Worm (Caenorhabditis elegans): ENCODE data around the gene nep-22.

DNA sequence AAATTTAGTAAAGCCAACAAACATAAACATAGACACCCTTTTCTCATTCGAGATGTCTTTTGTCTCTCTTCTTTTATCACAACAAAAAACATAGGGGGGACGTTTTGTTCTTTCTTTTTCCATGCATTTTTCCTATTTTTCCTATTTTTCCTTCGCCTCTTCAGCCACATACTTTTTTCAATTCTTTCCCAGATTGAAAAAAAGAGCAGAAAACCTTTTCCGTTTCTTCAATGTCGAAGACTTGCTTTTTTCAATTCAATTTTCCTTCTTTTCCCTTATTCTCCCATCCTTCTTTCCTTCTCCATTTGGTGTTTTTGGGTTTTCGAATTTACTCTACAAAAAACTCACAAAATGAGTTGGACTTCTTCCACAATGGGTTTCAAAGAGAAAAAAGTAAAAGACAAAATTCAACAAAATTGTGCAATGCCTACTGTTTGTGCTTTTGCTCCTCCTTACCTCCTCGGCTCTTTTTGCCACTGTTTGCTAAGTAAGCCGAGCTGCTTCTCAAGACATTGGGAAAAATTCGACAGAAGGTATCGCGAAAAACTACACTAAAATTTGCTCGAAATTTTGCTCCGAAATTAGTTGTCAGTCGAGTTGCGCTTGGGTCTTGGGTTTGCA lies 37.7 kb upstream of the nep-22 start:
- TF ChIP-seq him-1 (tag; optimal IDR thresholded peaks at IDR 0.05): no peak
- no peak for TF ChIP-seq dao-5 (tag; optimal IDR thresholded peaks at IDR 0.05)

All from whole organism, L4/young adult.